Fruit fly (Drosophila melanogaster): ENCODE results near the gene Pex3.
A peak's percentile ranks its signal among the peaks of the same experiment; 100 is the strongest.

Gene Pex3

dm6 chr3L:15104849-15105555 lies 39.2 kb upstream of the Pex3 start:
- no peak for TF ChIP-seq Dll (optimal IDR thresholded peaks at IDR 0.05)
- no peak for TF ChIP-seq CG8478 (optimal IDR thresholded peaks at IDR 0.05)

- TF ChIP-seq psq (optimal IDR thresholded peaks at IDR 0.05) (no peak), Dll (optimal IDR thresholded peaks at IDR 0.05) (peak; percentile 48), EcR (GFP tag; optimal IDR thresholded peaks at IDR 0.05) (no peak), usp (GFP tag; optimal IDR thresholded peaks at IDR 0.05) (no peak), CG8478 (optimal IDR thresholded peaks at IDR 0.05) (no peak), pan (optimal IDR thresholded peaks at IDR 0.05) (no peak)
Observed at dm6 chr3L:15105566-15106207, 38.5 kb upstream of the Pex3 start, which contains the start of gene CG45071. TSS of gene CG45071 (plus strand) at chr3L:15105882.

dm6 chr3L:15107158-15107775 lies 36.9 kb upstream of the Pex3 start:
- TF ChIP-seq psq (optimal IDR thresholded peaks at IDR 0.05), result no peak
- TF ChIP-seq Dll (optimal IDR thresholded peaks at IDR 0.05), result peak; percentile 52
- peak in 1 of 2 experiments; percentile 39 for TF ChIP-seq EcR (GFP tag; optimal IDR thresholded peaks at IDR 0.05)
- TF ChIP-seq usp (GFP tag; optimal IDR thresholded peaks at IDR 0.05), result no peak

dm6 chr3L:15107776-15108379 lies 36.3 kb upstream of the Pex3 start:
- peak; percentile 53 for TF ChIP-seq pan (optimal IDR thresholded peaks at IDR 0.05)
- no peak for TF ChIP-seq psq (optimal IDR thresholded peaks at IDR 0.05)
- no peak for TF ChIP-seq CG8478 (optimal IDR thresholded peaks at IDR 0.05)
- no peak for TF ChIP-seq usp (GFP tag; optimal IDR thresholded peaks at IDR 0.05)
- no peak for TF ChIP-seq EcR (GFP tag; optimal IDR thresholded peaks at IDR 0.05)
- TF ChIP-seq Dll (optimal IDR thresholded peaks at IDR 0.05), result no peak

dm6 chr3L:15108524-15108923 lies 35.6 kb upstream of the Pex3 start:
- TF ChIP-seq pan (optimal IDR thresholded peaks at IDR 0.05) (no peak), EcR (GFP tag; optimal IDR thresholded peaks at IDR 0.05) (no peak), CG8478 (optimal IDR thresholded peaks at IDR 0.05) (no peak), usp (GFP tag; optimal IDR thresholded peaks at IDR 0.05) (no peak), Dll (optimal IDR thresholded peaks at IDR 0.05) (no peak), psq (optimal IDR thresholded peaks at IDR 0.05) (no peak)

dm6 chr3L:15108948-15109347 lies 35.2 kb upstream of the Pex3 start:
- TF ChIP-seq CG8478 (optimal IDR thresholded peaks at IDR 0.05) (no peak), EcR (GFP tag; optimal IDR thresholded peaks at IDR 0.05) (no peak), psq (optimal IDR thresholded peaks at IDR 0.05) (no peak), pan (optimal IDR thresholded peaks at IDR 0.05) (no peak), usp (GFP tag; optimal IDR thresholded peaks at IDR 0.05) (no peak), Dll (optimal IDR thresholded peaks at IDR 0.05) (no peak)

dm6 chr3L:15113257-15113656 lies 30.9 kb upstream of the Pex3 start, which contains the start of gene CG13458:
TSS of gene CG13458 (plus strand) at chr3L:15113557.
- TF ChIP-seq Dll (optimal IDR thresholded peaks at IDR 0.05), result no peak
- no peak for TF ChIP-seq usp (GFP tag; optimal IDR thresholded peaks at IDR 0.05)
- TF ChIP-seq psq (optimal IDR thresholded peaks at IDR 0.05), result no peak
- no peak for TF ChIP-seq CG8478 (optimal IDR thresholded peaks at IDR 0.05)
- TF ChIP-seq EcR (GFP tag; optimal IDR thresholded peaks at IDR 0.05), result no peak
- no peak for TF ChIP-seq pan (optimal IDR thresholded peaks at IDR 0.05)

- no peak for TF ChIP-seq CG8478 (optimal IDR thresholded peaks at IDR 0.05)
- no peak for TF ChIP-seq Dll (optimal IDR thresholded peaks at IDR 0.05)
- TF ChIP-seq pan (optimal IDR thresholded peaks at IDR 0.05), result no peak
- TF ChIP-seq usp (GFP tag; optimal IDR thresholded peaks at IDR 0.05), result no peak
- no peak for TF ChIP-seq EcR (GFP tag; optimal IDR thresholded peaks at IDR 0.05)
- no peak for TF ChIP-seq psq (optimal IDR thresholded peaks at IDR 0.05)
Observed at dm6 chr3L:15116536-15116935, 27.6 kb upstream of the Pex3 start, which contains the start of gene Cep135. TSS of gene Cep135 (plus strand) at chr3L:15116737.

dm6 chr3L:15121272-15121671 lies 22.9 kb upstream of the Pex3 start, which contains the start of gene CG32847:
TSS of gene CG32847 (plus strand) at chr3L:15121572.
- TF ChIP-seq pan (optimal IDR thresholded peaks at IDR 0.05), result no peak

dm6 chr3L:15123736-15124135 lies 20.4 kb upstream of the Pex3 start:
- TF ChIP-seq EcR (GFP tag; optimal IDR thresholded peaks at IDR 0.05), result no peak
- no peak for TF ChIP-seq usp (GFP tag; optimal IDR thresholded peaks at IDR 0.05)
- no peak for TF ChIP-seq psq (optimal IDR thresholded peaks at IDR 0.05)
- no peak for TF ChIP-seq pan (optimal IDR thresholded peaks at IDR 0.05)
- TF ChIP-seq Dll (optimal IDR thresholded peaks at IDR 0.05), result no peak

dm6 chr3L:15125077-15125652 lies 19.0 kb upstream of the Pex3 start, which contains the start of gene CG16959:
TSS of gene CG16959 (minus strand) at chr3L:15125321.
- TF ChIP-seq EcR (GFP tag; optimal IDR thresholded peaks at IDR 0.05), result peak in 1 of 2 experiments; percentile 49
- TF ChIP-seq psq (optimal IDR thresholded peaks at IDR 0.05), result no peak
- no peak for TF ChIP-seq usp (GFP tag; optimal IDR thresholded peaks at IDR 0.05)
- TF ChIP-seq pan (optimal IDR thresholded peaks at IDR 0.05), result no peak
- TF ChIP-seq CG8478 (optimal IDR thresholded peaks at IDR 0.05), result no peak
- TF ChIP-seq Dll (optimal IDR thresholded peaks at IDR 0.05), result no peak

dm6 chr3L:15125717-15126116 lies 18.4 kb upstream of the Pex3 start:
- TF ChIP-seq CG8478 (optimal IDR thresholded peaks at IDR 0.05) (no peak), pan (optimal IDR thresholded peaks at IDR 0.05) (no peak), Dll (optimal IDR thresholded peaks at IDR 0.05) (no peak), usp (GFP tag; optimal IDR thresholded peaks at IDR 0.05) (no peak), psq (optimal IDR thresholded peaks at IDR 0.05) (no peak), EcR (GFP tag; optimal IDR thresholded peaks at IDR 0.05) (no peak)
